Worm (Caenorhabditis elegans): ENCODE data around the gene folt-2.

The folt-2 gene

DNA sequence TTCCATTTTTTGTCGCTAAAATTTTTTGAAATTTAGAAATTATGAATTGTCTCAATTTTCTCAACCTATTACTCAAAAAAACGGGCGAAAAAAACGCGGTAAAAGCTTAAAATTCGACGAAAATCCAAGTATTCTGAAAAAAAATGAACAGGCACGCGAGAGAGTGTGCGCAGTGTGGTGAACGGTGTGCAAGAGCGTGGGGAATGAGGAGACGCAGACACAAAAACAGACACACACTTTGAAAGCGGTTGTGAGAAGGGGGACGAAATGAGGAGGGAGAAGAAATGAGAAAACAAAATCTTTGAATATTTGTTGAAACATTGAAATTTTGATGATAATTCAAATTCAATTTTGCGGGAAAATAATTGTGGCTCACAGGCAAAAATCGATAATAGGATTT is 48.6 kb downstream of the folt-2 start, which contains the start of gene T03D3.5:
T03D3.5 (minus strand) TSS at position 21 of the 400 bp plus-strand sequence.
- TF ChIP-seq dmd-9 (GFP tag; IDR thresholded peaks at IDR 0.05) = no peak
- no peak for TF ChIP-seq mdl-1 (tag; optimal IDR thresholded peaks at IDR 0.05)
- no peak for TF ChIP-seq ceh-82 (tag; optimal IDR thresholded peaks at IDR 0.05)
- no peak for TF ChIP-seq nhr-6 (tag; optimal IDR thresholded peaks at IDR 0.05)
- TF ChIP-seq duxl-1 (tag; optimal IDR thresholded peaks at IDR 0.05; ENCODE audit: poor library complexity) = peak; percentile 50

DNA sequence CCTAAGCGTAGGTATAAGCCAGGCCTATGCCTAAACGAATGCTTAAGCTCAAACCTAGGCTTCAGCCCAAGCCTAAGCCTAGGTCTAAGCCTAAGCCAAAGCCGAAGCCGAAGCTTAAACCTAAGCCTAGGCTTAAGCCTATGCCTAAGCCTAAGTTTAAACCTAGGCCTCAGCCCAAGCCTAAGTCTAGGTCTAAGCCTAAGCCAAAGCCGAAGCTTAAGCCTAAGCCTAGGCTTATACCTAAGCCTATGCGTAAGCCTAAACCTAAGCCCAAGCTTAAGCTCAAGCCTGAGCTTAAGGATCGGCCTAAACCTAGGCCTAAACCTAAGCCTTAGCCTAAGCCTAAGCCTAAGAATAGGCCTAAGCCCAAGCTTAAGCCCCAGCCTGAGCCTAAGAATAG is 49.4 kb downstream of the folt-2 start:
- TF ChIP-seq F49E8.2 (tag; optimal IDR thresholded peaks at IDR 0.05; ENCODE audit: borderline replicate concordance) (no peak), tag-97 (GFP tag; IDR thresholded peaks at IDR 0.05) (no peak)

Data from whole organism, L4 larva.